Worm (Caenorhabditis elegans) whole organism, L4/young adult: ENCODE data around the gene col-135.

Source experiments
- W03F9.2 ChIP-seq: fragments of 150-350 bp; optimal IDR thresholded peaks from 2 replicates; lab custom pipeline; 2014; ENCODE audit warnings: missing biosample characterization, missing genetic modification characterization
- dao-5 ChIP-seq: sonication (generic microtip); optimal IDR thresholded peaks from 2 replicates; lab custom pipeline; 2016; ENCODE audit warnings: missing genotype, missing genetic modification characterization, moderate library complexity, missing compliant biosample characterization
- him-1 ChIP-seq: sonication (generic microtip); optimal IDR thresholded peaks from 2 replicates; lab custom pipeline; 2016; ENCODE audit warnings: missing genotype, missing genetic modification reagents, missing genetic modification characterization, missing compliant biosample characterization

DNA sequence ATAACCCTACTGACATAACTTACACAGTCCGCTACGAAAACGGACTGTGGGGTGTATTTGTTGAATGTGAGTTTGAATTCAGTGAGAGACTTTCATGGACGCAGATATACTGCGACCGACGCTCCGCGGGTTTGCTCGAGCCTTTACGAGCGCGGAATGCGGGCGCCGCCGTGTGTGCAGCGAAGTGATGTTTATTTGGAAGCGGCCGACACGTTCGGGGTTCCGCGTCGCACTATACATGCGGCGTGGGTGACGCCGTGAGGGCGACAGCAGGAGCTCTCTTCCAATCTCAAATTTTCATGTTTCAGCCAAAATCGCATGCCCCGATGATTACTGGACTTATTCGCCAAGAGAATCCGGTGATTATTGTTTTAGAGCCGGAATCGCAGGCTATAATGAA lies 12.3 kb downstream of the col-135 start:
- TF ChIP-seq him-1 (tag; lab: Kevin White, UChicago) (no peak), W03F9.2 (tag; lab: Kevin White, UChicago) (no peak), dao-5 (tag; lab: Kevin White, UChicago) (no peak)
